Worm (Caenorhabditis elegans) whole organism, mixed stage, embryonic: ENCODE results near the gene mboa-6.

Experiments used
- M03D4.4 ChIP-seq: sonication (generic microtip); optimal IDR thresholded peaks from 2 replicates; lab custom pipeline; 2017; ENCODE audit warnings: mild to moderate bottlenecking, missing genetic modification characterization, missing compliant biosample characterization
- bed-3 ChIP-seq: fragments of 200-800 bp; sonication (Bioruptor generic); optimal IDR thresholded peaks from 3 replicates; lab custom pipeline; 2018; ENCODE audit warnings: mild to moderate bottlenecking, missing genetic modification characterization, moderate library complexity, missing compliant biosample characterization
- ceh-39 ChIP-seq: fragments of 150-350 bp; optimal IDR thresholded peaks from 2 replicates; lab custom pipeline; 2014; ENCODE audit warnings: missing biosample characterization, missing genetic modification characterization
- ceh-43 ChIP-seq: fragments of 200-800 bp; sonication (Bioruptor generic); optimal IDR thresholded peaks from 2 replicates; lab custom pipeline; 2018; ENCODE audit warnings: mild to moderate bottlenecking, missing genetic modification characterization, moderate library complexity, missing compliant biosample characterization
- ceh-83 ChIP-seq: fragments of 200-800 bp; sonication (Bioruptor generic); optimal IDR thresholded peaks from 2 replicates; lab custom pipeline; 2018; ENCODE audit warnings: mild to moderate bottlenecking, missing genetic modification characterization, missing compliant biosample characterization
- ces-1 ChIP-seq: fragments of 150-350 bp; optimal IDR thresholded peaks from 2 replicates; lab custom pipeline; 2014; ENCODE audit warnings: missing biosample characterization, missing genetic modification reagents, missing genetic modification characterization
- cnd-1 ChIP-seq: fragments of 200-800 bp; sonication (Bioruptor generic); optimal IDR thresholded peaks from 2 replicates; lab custom pipeline; 2018; ENCODE audit warnings: mild to moderate bottlenecking, missing genetic modification characterization, missing compliant biosample characterization
- elt-1 ChIP-seq: sonication (generic microtip); optimal IDR thresholded peaks from 2 replicates; lab custom pipeline; 2017; ENCODE audit warnings: missing genetic modification characterization, mild to moderate bottlenecking, missing compliant biosample characterization, antibody characterized with exemption, moderate library complexity, borderline replicate concordance; ENCODE audit not compliant: insufficient read depth
- flh-1 ChIP-seq: fragments of 200-800 bp; sonication (Bioruptor generic); optimal IDR thresholded peaks from 2 replicates; lab custom pipeline; 2018; ENCODE audit warnings: mild to moderate bottlenecking, missing genetic modification characterization, moderate library complexity, missing compliant biosample characterization
- hlh-1 ChIP-seq: fragments of 150-350 bp; optimal IDR thresholded peaks from 2 replicates; lab custom pipeline; 2014; ENCODE audit warnings: missing biosample characterization, missing genetic modification reagents, missing genetic modification characterization
- lin-13 ChIP-seq: fragments of 150-350 bp; optimal IDR thresholded peaks from 2 replicates; lab custom pipeline; 2014; ENCODE audit warnings: missing biosample characterization, missing genetic modification characterization
- lin-32 ChIP-seq: fragments of 200-800 bp; sonication (Bioruptor generic); optimal IDR thresholded peaks from 2 replicates; lab custom pipeline; 2018; ENCODE audit warnings: mild to moderate bottlenecking, missing genetic modification characterization, missing compliant biosample characterization
- lsy-2 ChIP-seq: fragments of 150-350 bp; optimal IDR thresholded peaks from 2 replicates; lab custom pipeline; 2014; ENCODE audit warnings: missing biosample characterization, missing genetic modification characterization
- mab-5 ChIP-seq: fragments of 150-350 bp; optimal IDR thresholded peaks from 2 replicates; lab custom pipeline; 2014; ENCODE audit warnings: missing biosample characterization, missing genetic modification characterization
- mep-1 ChIP-seq: fragments of 150-350 bp; optimal IDR thresholded peaks from 2 replicates; lab custom pipeline; 2017; ENCODE audit warnings: missing biosample characterization, missing genetic modification reagents, missing genetic modification characterization, inconsistent platforms
- mls-2 ChIP-seq: sonication (generic microtip); optimal IDR thresholded peaks from 2 replicates; lab custom pipeline; 2016; ENCODE audit warnings: mild to moderate bottlenecking, missing genetic modification characterization, moderate library complexity, missing compliant biosample characterization
- nhr-12 ChIP-seq: fragments of 150-350 bp; optimal IDR thresholded peaks from 2 replicates; lab custom pipeline; 2014; ENCODE audit warnings: missing biosample characterization, missing genetic modification characterization
- nhr-2 ChIP-seq: fragments of 150-350 bp; optimal IDR thresholded peaks from 2 replicates; lab custom pipeline; 2014; ENCODE audit warnings: missing biosample characterization, missing genetic modification characterization
- nhr-28 ChIP-seq: fragments of 150-350 bp; optimal IDR thresholded peaks from 2 replicates; lab custom pipeline; 2014; ENCODE audit warnings: missing biosample characterization, missing genetic modification characterization
- nhr-76 ChIP-seq: sonication (generic microtip); optimal IDR thresholded peaks from 2 replicates; lab custom pipeline; 2017; ENCODE audit warnings: missing biosample characterization, missing genetic modification characterization
- sem-2 ChIP-seq: fragments of 200-800 bp; sonication (Bioruptor generic); optimal IDR thresholded peaks from 2 replicates; lab custom pipeline; 2018; ENCODE audit warnings: mild to moderate bottlenecking, missing genetic modification characterization, missing compliant biosample characterization
- snpc-4 ChIP-seq: fragments of 150-350 bp; optimal IDR thresholded peaks from 2 replicates; lab custom pipeline; 2014; ENCODE audit warnings: missing biosample characterization, missing genetic modification characterization
- sptf-1 ChIP-seq: sonication (generic microtip); optimal IDR thresholded peaks from 2 replicates; lab custom pipeline; 2017; ENCODE audit warnings: mild to moderate bottlenecking, missing genetic modification characterization, moderate library complexity, missing compliant biosample characterization
- tbx-8 ChIP-seq: fragments of 200-800 bp; sonication (Bioruptor generic); optimal IDR thresholded peaks from 2 replicates; lab custom pipeline; 2018; ENCODE audit warnings: mild to moderate bottlenecking, missing genetic modification characterization, moderate library complexity, missing compliant biosample characterization
- unc-120 ChIP-seq: sonication (generic microtip); optimal IDR thresholded peaks from 2 replicates; lab custom pipeline; 2017; ENCODE audit warnings: missing genetic modification characterization, missing compliant biosample characterization; ENCODE audit not compliant: poor library complexity, severe bottlenecking
- unc-39 ChIP-seq: fragments of 150-350 bp; optimal IDR thresholded peaks from 2 replicates; lab custom pipeline; 2014; ENCODE audit warnings: missing biosample characterization, missing genetic modification characterization
- unc-62 ChIP-seq: fragments of 150-350 bp; optimal IDR thresholded peaks from 2 replicates; lab custom pipeline; 2014; ENCODE audit warnings: missing biosample characterization, missing genetic modification reagents, missing genetic modification characterization
- ztf-11 ChIP-seq: fragments of 150-350 bp; optimal IDR thresholded peaks from 2 replicates; lab custom pipeline; 2014; ENCODE audit warnings: missing biosample characterization, missing genetic modification characterization

The mboa-6 gene

ce11 chrIII:1997569-1997968, 35.8 kb upstream of the mboa-6 start, which contains the start of gene lgc-42:
TSS of gene lgc-42 (plus strand) at chrIII:1997869.
- TF ChIP-seq nhr-28 (tag; lab: Kevin White, UChicago) (no peak), cnd-1 (no peak), ceh-43 (GFP tag; lab: Kevin White, UChicago) (no peak), M03D4.4 (no peak)

- TF ChIP-seq cnd-1 (no peak), nhr-76 (tag; lab: Kevin White, UChicago) (no peak), flh-1 (GFP tag; lab: Kevin White, UChicago) (no peak), ceh-39 (no peak), ceh-43 (GFP tag; lab: Kevin White, UChicago) (no peak), tbx-8 (no peak), mls-2 (tag; lab: Kevin White, UChicago) (no peak), bed-3 (no peak), mab-5 (tag; lab: Kevin White, UChicago) (no peak), hlh-1 (no peak)
These were observed 28.2 kb upstream of the mboa-6 start for ce11 chrIII:1989940-1990339.

ce11 chrIII:1987693-1988092, 25.9 kb upstream of the mboa-6 start, which contains the start of gene Y39A3B.8:
TSS of gene Y39A3B.8 (plus strand) at chrIII:1987993.
- TF ChIP-seq ceh-39 (no peak), unc-39 (tag; lab: Kevin White, UChicago) (no peak), elt-1 (no peak)
- TF ChIP-seq, all 35 proteins: peak for 0

ce11 chrIII:1984860-1985259, 23.1 kb upstream of the mboa-6 start, which contains the start of gene Y39A3B.7:
TSS of gene Y39A3B.7 (minus strand) at chrIII:1984960.
- TF ChIP-seq sem-2 (GFP tag; lab: Kevin White, UChicago): no peak
- no peak for TF ChIP-seq unc-120 (tag; lab: Kevin White, UChicago)
- TF ChIP-seq ces-1: no peak
- no peak for TF ChIP-seq snpc-4
- TF ChIP-seq nhr-2 (tag; lab: Kevin White, UChicago): no peak
- TF ChIP-seq unc-39 (tag; lab: Kevin White, UChicago): no peak
- TF ChIP-seq bed-3: no peak
- no peak for TF ChIP-seq cnd-1
- TF ChIP-seq ceh-39: no peak
- no peak for TF ChIP-seq nhr-28 (tag; lab: Kevin White, UChicago)
- TF ChIP-seq nhr-12 (tag; lab: Kevin White, UChicago): no peak
- TF ChIP-seq mep-1 (tag; lab: Kevin White, UChicago): no peak
- no peak for TF ChIP-seq tbx-8
- no peak for TF ChIP-seq ceh-43 (GFP tag; lab: Kevin White, UChicago)
- no peak for TF ChIP-seq lin-13
- no peak for TF ChIP-seq lsy-2 (tag; lab: Kevin White, UChicago)

- no peak for TF ChIP-seq nhr-28 (tag; lab: Kevin White, UChicago)
- no peak for TF ChIP-seq hlh-1
- TF ChIP-seq sem-2 (GFP tag; lab: Kevin White, UChicago): no peak
- no peak for TF ChIP-seq elt-1
- no peak for TF ChIP-seq unc-39 (tag; lab: Kevin White, UChicago)
- no peak for TF ChIP-seq ces-1
- no peak for TF ChIP-seq unc-62 (GFP tag; lab: Kevin White, UChicago)
- TF ChIP-seq bed-3: no peak
- no peak for TF ChIP-seq M03D4.4
- TF ChIP-seq lin-32 (GFP tag; lab: Kevin White, UChicago): no peak
- TF ChIP-seq ceh-43 (GFP tag; lab: Kevin White, UChicago): no peak
- TF ChIP-seq snpc-4: no peak
- no peak for TF ChIP-seq mls-2 (tag; lab: Kevin White, UChicago)
- no peak for TF ChIP-seq mep-1 (tag; lab: Kevin White, UChicago)
- TF ChIP-seq ceh-83 (GFP tag; lab: Kevin White, UChicago): no peak
- no peak for TF ChIP-seq sptf-1 (tag; lab: Kevin White, UChicago)
- TF ChIP-seq ztf-11 (tag; lab: Kevin White, UChicago): no peak
- no peak for TF ChIP-seq unc-120 (tag; lab: Kevin White, UChicago)
- TF ChIP-seq ceh-39: no peak
- no peak for TF ChIP-seq lsy-2 (tag; lab: Kevin White, UChicago)
These were observed 21.0 kb upstream of the mboa-6 start, which contains the start of gene srd-66 for ce11 chrIII:1982597-1983244. TSS of gene srd-66 (minus strand) at chrIII:1982647.

- TF ChIP-seq mls-2 (tag; lab: Kevin White, UChicago): no peak
These were observed 19.7 kb upstream of the mboa-6 start for ce11 chrIII:1981467-1981866.
